Fruit fly (Drosophila melanogaster) Kc167 (cell line): Measurements from ENCODE around the gene CG15465.

Experiments
- Sin3A ChIP-seq: fragments of >200 bp; optimal IDR thresholded peaks from 2 replicates; lab custom pipeline; 2018; ENCODE audit warnings: missing external identifiers
- h ChIP-seq: fragments of >200 bp; optimal IDR thresholded peaks from 3 replicates; lab custom pipeline; 2018; ENCODE audit warnings: missing external identifiers
- insv ChIP-seq: fragments of >200 bp; optimal IDR thresholded peaks from 3 replicates; lab custom pipeline; 2018; ENCODE audit warnings: missing external identifiers
- psq ChIP-seq: fragments of >200 bp; optimal IDR thresholded peaks from 2 replicates; lab custom pipeline; 2017; ENCODE audit warnings: missing external identifiers
- ttk ChIP-seq: sonication (Bioruptor generic); optimal IDR thresholded peaks from 2 replicates; lab custom pipeline; 2017; ENCODE audit warnings: missing external identifiers

dm6 chrX:5063540-5064308 is 21.8 kb upstream of the CG15465 start:
- TF ChIP-seq ttk (lab: Kevin White, UChicago) (no peak), h (lab: Kevin White, UChicago) (no peak), psq (no peak), insv (no peak), Sin3A (lab: Kevin White, UChicago) (no peak)
